Worm (Caenorhabditis elegans) whole organism, L4 larva: ENCODE measurements around the gene F12F6.1.

ENCODE experiments used
- F10B5.3 ChIP-seq: sonication (generic microtip); optimal IDR thresholded peaks from 2 replicates; lab custom pipeline; 2016; ENCODE audit warnings: mild to moderate bottlenecking, missing genetic modification characterization, missing compliant biosample characterization
- F37D6.2 ChIP-seq: sonication (generic microtip); optimal IDR thresholded peaks from 2 replicates; lab custom pipeline; 2016; ENCODE audit warnings: mild to moderate bottlenecking, missing genetic modification characterization, missing compliant biosample characterization
- Y48G9A.11 ChIP-seq: fragments of 200-800 bp; sonication (Bioruptor generic); IDR thresholded peaks from 2 replicates; pipeline ENCODE4 v1.3.6; 2022; ENCODE audit warnings: missing genetic modification reagents, missing genetic modification characterization, missing compliant biosample characterization
- Y5F2A.4 ChIP-seq: fragments of 200-800 bp; sonication (Bioruptor generic); optimal IDR thresholded peaks from 2 replicates; lab custom pipeline; 2018; ENCODE audit warnings: mild to moderate bottlenecking, missing genetic modification characterization, missing compliant biosample characterization
- Y75B8A.6 ChIP-seq: fragments of 200-800 bp; sonication (Bioruptor generic); IDR thresholded peaks from 2 replicates; pipeline ENCODE4 v1.3.6; 2022; ENCODE audit warnings: missing genetic modification reagents, missing genetic modification characterization, missing compliant biosample characterization
- ZK546.5 ChIP-seq, 2 experiments: sonication (generic microtip); optimal IDR thresholded peaks; 2 replicates each; lab custom pipeline; 2017; ENCODE audit warnings: missing biosample characterization in 2 of 2, missing genetic modification characterization in 2 of 2
- aly-2 ChIP-seq: sonication (generic microtip); optimal IDR thresholded peaks from 2 replicates; lab custom pipeline; 2018; ENCODE audit warnings: missing biosample characterization, missing genetic modification characterization
- attf-4 ChIP-seq: sonication (generic microtip); optimal IDR thresholded peaks from 3 replicates; lab custom pipeline; 2017; ENCODE audit warnings: missing biosample characterization, missing genetic modification characterization
- ceh-62 ChIP-seq: sonication (generic microtip); optimal IDR thresholded peaks from 2 replicates; lab custom pipeline; 2017; ENCODE audit warnings: missing biosample characterization, missing genetic modification characterization
- ces-1 ChIP-seq: fragments of 150-350 bp; sonication (generic microtip); optimal IDR thresholded peaks from 4 replicates; lab custom pipeline; 2014; ENCODE audit warnings: missing biosample characterization, missing genetic modification reagents, missing genetic modification characterization
- cey-2 ChIP-seq: sonication (generic microtip); optimal IDR thresholded peaks from 3 replicates; lab custom pipeline; 2017; ENCODE audit warnings: missing genetic modification characterization, mild to moderate bottlenecking, missing compliant biosample characterization, antibody characterized with exemption, borderline replicate concordance; ENCODE audit not compliant: insufficient read depth
- daf-12 ChIP-seq: fragments of 150-350 bp; optimal IDR thresholded peaks from 2 replicates; lab custom pipeline; 2014; ENCODE audit warnings: missing biosample characterization, missing genetic modification reagents, missing genetic modification characterization
- daf-16 ChIP-seq, 3 experiments: sonication (generic microtip); optimal IDR thresholded peaks; 2 replicates each; lab custom pipeline; 2016 to 2017; ENCODE audit warnings: missing genetic modification characterization in 3 of 3, missing genetic modification reagents in 3 of 3, mild to moderate bottlenecking in 2 of 3, missing compliant biosample characterization in 2 of 3, missing biosample characterization in 1 of 3, moderate library complexity in 1 of 3
- daf-19 ChIP-seq: fragments of 200-800 bp; sonication (Bioruptor generic); conservative IDR thresholded peaks from 2 replicates; pipeline ENCODE4 v1.3.6; 2022; ENCODE audit warnings: missing genetic modification characterization, missing compliant biosample characterization
- daf-8 ChIP-seq: fragments of 200-800 bp; sonication (Bioruptor generic); IDR thresholded peaks from 2 replicates; pipeline ENCODE4 v1.3.6; 2022; ENCODE audit warnings: missing genetic modification characterization, missing compliant biosample characterization
- dmd-8 ChIP-seq: fragments of 200-800 bp; sonication (Bioruptor generic); IDR thresholded peaks from 2 replicates; pipeline ENCODE4 v1.3.6; 2022; ENCODE audit warnings: missing genetic modification characterization, missing compliant biosample characterization
- dmd-9 ChIP-seq: fragments of 200-800 bp; sonication (Bioruptor generic); IDR thresholded peaks from 2 replicates; pipeline ENCODE4 v1.3.6; 2022; ENCODE audit warnings: missing genetic modification reagents, missing genetic modification characterization, missing compliant biosample characterization
- dpl-1 ChIP-seq: fragments of 150-350 bp; optimal IDR thresholded peaks from 2 replicates; lab custom pipeline; 2014; ENCODE audit warnings: missing biosample characterization, missing genetic modification reagents, missing genetic modification characterization
- egl-43 ChIP-seq: fragments of 200-800 bp; sonication (Bioruptor generic); IDR thresholded peaks from 2 replicates; pipeline ENCODE4 v1.3.6; 2022; ENCODE audit warnings: missing genetic modification reagents, missing genetic modification characterization, missing compliant biosample characterization
- fkh-10 ChIP-seq: fragments of 150-350 bp; optimal IDR thresholded peaks from 2 replicates; lab custom pipeline; 2014; ENCODE audit warnings: missing biosample characterization, missing genetic modification reagents, missing genetic modification characterization
- fos-1 ChIP-seq: fragments of 150-350 bp; optimal IDR thresholded peaks from 2 replicates; lab custom pipeline; 2014; ENCODE audit warnings: missing biosample characterization, missing genetic modification characterization
- gei-8 ChIP-seq: fragments of 200-800 bp; sonication (Bioruptor generic); optimal IDR thresholded peaks from 2 replicates; lab custom pipeline; 2018; ENCODE audit warnings: mild to moderate bottlenecking, missing genetic modification characterization, missing compliant biosample characterization
- hlh-11 ChIP-seq: fragments of 200-800 bp; sonication (Bioruptor generic); optimal IDR thresholded peaks from 2 replicates; lab custom pipeline; 2018; ENCODE audit warnings: mild to moderate bottlenecking, missing genetic modification characterization, missing compliant biosample characterization
- hmg-1.1 ChIP-seq: fragments of 200-800 bp; sonication (Bioruptor generic); IDR thresholded peaks from 2 replicates; pipeline ENCODE4 v1.3.6; 2022; ENCODE audit warnings: missing genetic modification reagents, missing genetic modification characterization, missing compliant biosample characterization
- lin-13 ChIP-seq: fragments of 150-350 bp; optimal IDR thresholded peaks from 2 replicates; lab custom pipeline; 2014; ENCODE audit warnings: missing biosample characterization, missing genetic modification reagents, missing genetic modification characterization
- lin-29 ChIP-seq: fragments of 200-800 bp; sonication (Bioruptor generic); IDR thresholded peaks from 2 replicates; pipeline ENCODE4 v1.3.6; 2022; ENCODE audit warnings: missing genetic modification reagents, missing genetic modification characterization, missing compliant biosample characterization
- lir-3 ChIP-seq: sonication (generic microtip); optimal IDR thresholded peaks from 2 replicates; lab custom pipeline; 2016; ENCODE audit warnings: mild to moderate bottlenecking, missing genetic modification characterization, missing compliant biosample characterization
- lsy-2 ChIP-seq, 2 experiments: fragments of 150-350 bp in 1 of 2; sonication (generic microtip) in 1 of 2; optimal IDR thresholded peaks; 2 replicates each; lab custom pipeline; 2014 to 2017; ENCODE audit warnings: missing biosample characterization in 2 of 2, missing genetic modification characterization in 2 of 2
- madf-5 ChIP-seq, 2 experiments: fragments of 200-800 bp; sonication (Bioruptor generic); IDR thresholded peaks; 2 replicates each; pipeline ENCODE4 v1.3.6; 2022; ENCODE audit warnings: missing compliant biosample characterization in 2 of 2, missing genetic modification characterization in 2 of 2
- madf-9 ChIP-seq: fragments of 200-800 bp; sonication (Bioruptor generic); conservative IDR thresholded peaks from 2 replicates; pipeline ENCODE4 v1.3.6; 2022; ENCODE audit warnings: missing genetic modification reagents, missing genetic modification characterization, missing compliant biosample characterization
- mdt-29 ChIP-seq: fragments of 200-800 bp; sonication (Bioruptor generic); IDR thresholded peaks from 2 replicates; pipeline ENCODE4 v1.3.6; 2022; ENCODE audit warnings: missing genetic modification reagents, missing genetic modification characterization, missing compliant biosample characterization
- mep-1 ChIP-seq: fragments of 150-350 bp; sonication (generic microtip); optimal IDR thresholded peaks from 3 replicates; lab custom pipeline; 2014; ENCODE audit warnings: missing biosample characterization, missing genetic modification characterization
- nhr-10 ChIP-seq: fragments of 150-350 bp; optimal IDR thresholded peaks from 2 replicates; lab custom pipeline; 2014; ENCODE audit warnings: missing biosample characterization, missing genetic modification characterization
- nhr-11 ChIP-seq: fragments of 150-350 bp; optimal IDR thresholded peaks from 2 replicates; lab custom pipeline; 2014; ENCODE audit warnings: missing biosample characterization, missing genetic modification characterization
- nhr-41 ChIP-seq: fragments of 200-800 bp; sonication (Bioruptor generic); IDR thresholded peaks from 2 replicates; pipeline ENCODE4 v1.3.6; 2022; ENCODE audit warnings: missing genetic modification reagents, missing genetic modification characterization, missing compliant biosample characterization
- nhr-48 ChIP-seq: sonication (generic microtip); optimal IDR thresholded peaks from 2 replicates; lab custom pipeline; 2016; ENCODE audit warnings: mild to moderate bottlenecking, missing genetic modification characterization, missing compliant biosample characterization
- nhr-76 ChIP-seq: fragments of 150-350 bp; optimal IDR thresholded peaks from 2 replicates; lab custom pipeline; 2014; ENCODE audit warnings: missing biosample characterization, missing genetic modification characterization
- nhr-77 ChIP-seq: fragments of 150-350 bp; optimal IDR thresholded peaks from 2 replicates; lab custom pipeline; 2014; ENCODE audit warnings: missing biosample characterization, missing genetic modification characterization
- sdz-12 ChIP-seq: fragments of 200-800 bp; sonication (Bioruptor generic); optimal IDR thresholded peaks from 2 replicates; lab custom pipeline; 2018; ENCODE audit warnings: mild to moderate bottlenecking, missing genetic modification characterization, missing compliant biosample characterization
- set-16 ChIP-seq: fragments of 200-800 bp; sonication (Bioruptor generic); IDR thresholded peaks from 2 replicates; pipeline ENCODE4 v1.3.6; 2022; ENCODE audit warnings: missing genetic modification reagents, missing genetic modification characterization, missing compliant biosample characterization
- skn-1 ChIP-seq: fragments of 150-350 bp; optimal IDR thresholded peaks from 2 replicates; lab custom pipeline; 2014; ENCODE audit warnings: missing biosample characterization, missing genetic modification characterization
- snpc-4 ChIP-seq: fragments of 150-350 bp; optimal IDR thresholded peaks from 2 replicates; lab custom pipeline; 2014; ENCODE audit warnings: missing biosample characterization, missing genetic modification characterization
- spr-1 ChIP-seq: sonication (generic microtip); optimal IDR thresholded peaks from 2 replicates; lab custom pipeline; 2016; ENCODE audit warnings: mild to moderate bottlenecking, missing genetic modification characterization, missing compliant biosample characterization
- spr-3 ChIP-seq: fragments of 200-800 bp; sonication (Bioruptor generic); optimal IDR thresholded peaks from 2 replicates; lab custom pipeline; 2018; ENCODE audit warnings: mild to moderate bottlenecking, missing genetic modification characterization, missing compliant biosample characterization
- tag-97 ChIP-seq: fragments of 200-800 bp; sonication (Bioruptor generic); IDR thresholded peaks from 2 replicates; pipeline ENCODE4 v1.3.6; 2022; ENCODE audit warnings: missing genetic modification characterization, missing compliant biosample characterization
- unc-130 ChIP-seq: sonication (generic microtip); optimal IDR thresholded peaks from 2 replicates; lab custom pipeline; 2016; ENCODE audit warnings: missing genetic modification reagents, missing genetic modification characterization, missing compliant biosample characterization
- unc-62 ChIP-seq, 3 experiments: fragments of 150-350 bp in 1 of 3; sonication (generic microtip); optimal IDR thresholded peaks in 2 of 3; peaks in 1 of 3; 1 replicate in 1 of 3; 2 replicates in 2 of 3; lab custom pipeline; 2014 to 2017; ENCODE audit warnings: missing biosample characterization in 3 of 3, missing genetic modification characterization in 3 of 3, missing genetic modification reagents in 3 of 3, missing genotype in 1 of 3
- zfp-2 ChIP-seq: sonication (generic microtip); optimal IDR thresholded peaks from 2 replicates; lab custom pipeline; 2016; ENCODE audit warnings: mild to moderate bottlenecking, missing genetic modification characterization, missing compliant biosample characterization
- zfp-3 ChIP-seq: fragments of 200-800 bp; sonication (Bioruptor generic); conservative IDR thresholded peaks from 2 replicates; pipeline ENCODE4 v1.3.6; 2022; ENCODE audit warnings: missing genetic modification reagents, missing genetic modification characterization, missing compliant biosample characterization
- zip-11 ChIP-seq: fragments of 200-800 bp; sonication (Bioruptor generic); IDR thresholded peaks from 2 replicates; pipeline ENCODE4 v1.3.6; 2022; ENCODE audit warnings: missing genetic modification characterization, missing compliant biosample characterization
- ztf-7 ChIP-seq: fragments of 150-350 bp; optimal IDR thresholded peaks from 2 replicates; lab custom pipeline; 2014; ENCODE audit warnings: missing biosample characterization, missing genetic modification characterization

The F12F6.1 gene

ce11 chrIV:11583906-11584378 is at the start of gene F12F6.1:
Gene F12F6.1 (plus strand): TSS chrIV:11583956.
- no peak for TF ChIP-seq spr-3 (GFP tag; lab: Kevin White, UChicago)
- TF ChIP-seq daf-19: no peak
- no peak for TF ChIP-seq gei-8
- TF ChIP-seq dmd-8 (GFP tag; lab: Robert Waterston, UW): 0 out of 2 replicates have a peak, but pooled peaks have one; percentile 53
- no peak for TF ChIP-seq madf-5 (GFP tag; IDR thresholded peaks at IDR 0.05; lab: Robert Waterston, UW)
- TF ChIP-seq F10B5.3 (tag; lab: Kevin White, UChicago): no peak
- no peak for TF ChIP-seq daf-8 (GFP tag; lab: Robert Waterston, UW)
- no peak for TF ChIP-seq zfp-3 (GFP tag; lab: Robert Waterston, UW)
- TF ChIP-seq daf-16 (GFP tag; optimal IDR thresholded peaks at IDR 0.05; lab: Kevin White, UChicago): no peak
- TF ChIP-seq daf-16 (tag; optimal IDR thresholded peaks at IDR 0.05; lab: Kevin White, UChicago): peak; percentile 45
- TF ChIP-seq dmd-9 (GFP tag; lab: Robert Waterston, UW): 0 out of 2 replicates have a peak, but pooled peaks have one; percentile 11
- peak; percentile 38 for TF ChIP-seq mep-1 (tag; lab: Kevin White, UChicago)
- no peak for TF ChIP-seq daf-12 (tag; lab: Kevin White, UChicago)
- TF ChIP-seq spr-1: no peak
- TF ChIP-seq snpc-4 (tag; lab: Kevin White, UChicago): no peak
- no peak for TF ChIP-seq ceh-62 (tag; lab: Kevin White, UChicago)
- peak; percentile 95 for TF ChIP-seq set-16 (GFP tag; lab: Robert Waterston, UW)
- TF ChIP-seq dpl-1 (GFP tag; lab: Kevin White, UChicago): no peak
- no peak for TF ChIP-seq nhr-11 (tag; lab: Kevin White, UChicago)
- no peak for TF ChIP-seq unc-62 (GFP tag; optimal IDR thresholded peaks at IDR 0.05 in 1 of 2; lab: Kevin White, UChicago)
- no peak for TF ChIP-seq unc-62 (tag; optimal IDR thresholded peaks at IDR 0.05; lab: Kevin White, UChicago)
- TF ChIP-seq unc-130 (GFP tag; lab: Kevin White, UChicago): no peak
- peak; percentile 48 for TF ChIP-seq hlh-11 (tag; lab: Kevin White, UChicago)
- no peak for TF ChIP-seq ztf-7 (tag; lab: Kevin White, UChicago)
- no peak for TF ChIP-seq nhr-48 (tag; lab: Kevin White, UChicago)
- TF ChIP-seq nhr-10 (tag; lab: Kevin White, UChicago): no peak
- no peak for TF ChIP-seq lin-29 (GFP tag; lab: Robert Waterston, UW)
- TF ChIP-seq lir-3 (tag; lab: Kevin White, UChicago): no peak
- no peak for TF ChIP-seq lsy-2 (tag; optimal IDR thresholded peaks at IDR 0.05; lab: Kevin White, UChicago)
- no peak; the same call in 1 of the 2 replicates for TF ChIP-seq zip-11 (GFP tag; lab: Robert Waterston, UW)
- no peak for TF ChIP-seq fkh-10 (GFP tag; lab: Kevin White, UChicago)
- peak; percentile 84 for TF ChIP-seq egl-43 (GFP tag; lab: Robert Waterston, UW)
- TF ChIP-seq aly-2 (tag; lab: Kevin White, UChicago): no peak
- TF ChIP-seq fos-1 (tag; lab: Kevin White, UChicago): no peak
- no peak for TF ChIP-seq lin-13 (GFP tag; lab: Kevin White, UChicago)
- peak; percentile 33 for TF ChIP-seq F37D6.2 (tag; lab: Kevin White, UChicago)
- no peak for TF ChIP-seq nhr-77
- no peak for TF ChIP-seq nhr-76 (tag; lab: Kevin White, UChicago)
- TF ChIP-seq hmg-1.1 (GFP tag; lab: Robert Waterston, UW): peak; percentile 27; the same call in 1 of the 2 replicates
- no peak for TF ChIP-seq Y75B8A.6 (GFP tag; lab: Robert Waterston, UW)
- TF ChIP-seq cey-2 (tag; lab: Kevin White, UChicago): no peak
- TF ChIP-seq madf-9: no peak
- TF ChIP-seq tag-97 (GFP tag; lab: Robert Waterston, UW): no peak
- no peak for TF ChIP-seq sdz-12
- no peak for TF ChIP-seq zfp-2 (tag; lab: Kevin White, UChicago)
- no peak for TF ChIP-seq ces-1 (GFP tag; lab: Kevin White, UChicago)
- no peak for TF ChIP-seq ZK546.5 (tag; optimal IDR thresholded peaks at IDR 0.05; lab: Kevin White, UChicago)
- TF ChIP-seq nhr-41 (GFP tag; lab: Robert Waterston, UW): no peak
- TF ChIP-seq Y5F2A.4 (GFP tag; lab: Kevin White, UChicago): no peak
- no peak for TF ChIP-seq skn-1
- 0 out of 2 replicates have a peak, but pooled peaks have one; percentile 44 for TF ChIP-seq Y48G9A.11 (GFP tag; lab: Robert Waterston, UW)
- TF ChIP-seq attf-4 (tag; lab: Kevin White, UChicago): no peak
- TF ChIP-seq mdt-29 (GFP tag; lab: Robert Waterston, UW): no peak
